Worm (Caenorhabditis elegans): ENCODE measurements around the gene igcm-3.

The igcm-3 gene

ce11 chrX:2729857-2730256 lies 24.2 kb upstream of the igcm-3 start (continued):
- TF ChIP-seq ama-1 (optimal IDR thresholded peaks at IDR 0.05) (no peak), mep-1 (tag; optimal IDR thresholded peaks at IDR 0.05) (no peak), nhr-12 (tag; optimal IDR thresholded peaks at IDR 0.05) (no peak), unc-86 (tag; optimal IDR thresholded peaks at IDR 0.05) (no peak), Y116A8C.19 (tag; optimal IDR thresholded peaks at IDR 0.05; ENCODE audit: borderline replicate concordance) (no peak), ceh-63 (GFP tag; optimal IDR thresholded peaks at IDR 0.05) (no peak), lin-39 (tag; optimal IDR thresholded peaks at IDR 0.05) (no peak), sox-4 (tag; optimal IDR thresholded peaks at IDR 0.05) (no peak), lsy-2 (tag; optimal IDR thresholded peaks at IDR 0.05) (no peak), ceh-8 (GFP tag; optimal IDR thresholded peaks at IDR 0.05) (peak; percentile 11), ceh-90 (tag; optimal IDR thresholded peaks at IDR 0.05) (no peak), unc-98 (GFP tag; IDR thresholded peaks at IDR 0.05) (no peak), nhr-71 (tag; optimal IDR thresholded peaks at IDR 0.05) (peak; percentile 21), fkh-10 (GFP tag; optimal IDR thresholded peaks at IDR 0.05) (peak; percentile 63), ceh-88 (GFP tag; IDR thresholded peaks at IDR 0.05) (no peak)

ce11 chrX:2727681-2728080 lies 22.0 kb upstream of the igcm-3 start:
- no peak for TF ChIP-seq efl-1 (optimal IDR thresholded peaks at IDR 0.05)
- no peak for TF ChIP-seq efl-1 (GFP tag; optimal IDR thresholded peaks at IDR 0.05 in 1 of 2)
- TF ChIP-seq aha-1 (tag; optimal IDR thresholded peaks at IDR 0.05) = no peak
- no peak for TF ChIP-seq mep-1 (tag; optimal IDR thresholded peaks at IDR 0.05)
- TF ChIP-seq lin-14 (GFP tag; optimal IDR thresholded peaks at IDR 0.05) = peak; percentile 57
- TF ChIP-seq ztf-4 (tag; optimal IDR thresholded peaks at IDR 0.05) = no peak
- no peak for TF ChIP-seq fos-1 (tag; optimal IDR thresholded peaks at IDR 0.05)
- no peak for TF ChIP-seq unc-130 (tag; optimal IDR thresholded peaks at IDR 0.05)
- TF ChIP-seq fkh-10 (GFP tag; optimal IDR thresholded peaks at IDR 0.05) = peak; percentile 86

- TF ChIP-seq lin-14 (GFP tag; optimal IDR thresholded peaks at IDR 0.05) (peak; percentile 12), blmp-1 (tag; optimal IDR thresholded peaks at IDR 0.05) (peak; percentile 67), fkh-8 (tag; optimal IDR thresholded peaks at IDR 0.05) (no peak), ceh-8 (GFP tag; optimal IDR thresholded peaks at IDR 0.05) (no peak), nhr-11 (tag; optimal IDR thresholded peaks at IDR 0.05) (no peak), egl-13 (tag; optimal IDR thresholded peaks at IDR 0.05) (no peak), sox-4 (tag; optimal IDR thresholded peaks at IDR 0.05) (no peak), nhr-237 (tag; optimal IDR thresholded peaks at IDR 0.05) (no peak), dpl-1 (GFP tag; optimal IDR thresholded peaks at IDR 0.05) (no peak), dsc-1 (tag; optimal IDR thresholded peaks at IDR 0.05) (no peak), nhr-85 (tag) (peak; percentile 67), efl-1 (optimal IDR thresholded peaks at IDR 0.05) (no peak), efl-1 (GFP tag; optimal IDR thresholded peaks at IDR 0.05 in 1 of 2) (peak in 1 of 2 experiments; percentile 88)
These were observed 7.3 kb upstream of the igcm-3 start for ce11 chrX:2712984-2713383.

- TF ChIP-seq lin-39 (tag; optimal IDR thresholded peaks at IDR 0.05) (peak; percentile 55), lin-14 (GFP tag; optimal IDR thresholded peaks at IDR 0.05) (peak; percentile 40), mep-1 (tag; optimal IDR thresholded peaks at IDR 0.05) (peak; percentile 4), nhr-71 (tag; optimal IDR thresholded peaks at IDR 0.05) (peak; percentile 20), efl-3 (GFP tag; optimal IDR thresholded peaks at IDR 0.05) (peak; percentile 16), ceh-63 (GFP tag; optimal IDR thresholded peaks at IDR 0.05) (no peak), irx-1 (tag; optimal IDR thresholded peaks at IDR 0.05) (peak; percentile 18), unc-98 (GFP tag; IDR thresholded peaks at IDR 0.05) (no peak), Y116A8C.19 (tag; optimal IDR thresholded peaks at IDR 0.05; ENCODE audit: borderline replicate concordance) (no peak), snu-23 (GFP tag; optimal IDR thresholded peaks at IDR 0.05) (peak; percentile 12), nhr-90 (tag; optimal IDR thresholded peaks at IDR 0.05; ENCODE audit: poor library complexity) (peak; percentile 17), xbp-1 (tag; optimal IDR thresholded peaks at IDR 0.05) (no peak), elt-3 (tag; optimal IDR thresholded peaks at IDR 0.05) (no peak), blmp-1 (tag; optimal IDR thresholded peaks at IDR 0.05) (no peak), nhr-85 (tag) (peak; percentile 91), elt-2 (tag; optimal IDR thresholded peaks at IDR 0.05) (no peak), nhr-20 (tag; optimal IDR thresholded peaks at IDR 0.05) (peak; percentile 26)
These were observed 3.5 kb upstream of the igcm-3 start for ce11 chrX:2709183-2709582.

All from whole organism, L1 larva.